Worm (Caenorhabditis elegans): ENCODE measurements around the gene F17C11.22.
A peak's percentile ranks its signal among the peaks of the same experiment; 100 is the strongest.

The F17C11.22 gene

DNA sequence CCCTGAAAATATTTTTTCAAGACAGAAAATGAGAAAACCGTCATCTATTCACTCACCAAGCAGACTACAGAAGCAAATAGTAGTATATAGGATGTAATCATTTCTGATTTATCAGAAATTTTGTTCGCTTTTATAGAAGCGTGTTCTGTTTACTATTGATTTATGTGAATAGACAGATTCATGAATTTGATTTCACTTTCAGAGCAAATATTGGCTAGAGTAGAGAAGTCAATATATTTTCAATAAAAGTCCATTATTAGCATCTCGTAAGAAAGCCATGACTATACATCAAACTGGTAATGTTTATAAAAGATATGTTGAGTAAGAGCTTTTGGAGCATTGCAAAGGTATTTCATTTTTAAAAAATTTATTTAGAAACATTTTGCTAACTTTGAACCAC, 38.8 kb downstream of the F17C11.22 start, which contains the start of gene scvp-1:
Gene scvp-1 (minus strand): TSS at position 101 of the 400 bp plus-strand sequence.
- TF ChIP-seq nhr-85 (tag) (no peak), swsn-7 (tag; optimal IDR thresholded peaks at IDR 0.05) (no peak), mdl-1 (tag; optimal IDR thresholded peaks at IDR 0.05) (no peak), unc-86 (tag; optimal IDR thresholded peaks at IDR 0.05) (no peak), ets-5 (GFP tag; IDR thresholded peaks at IDR 0.05) (no peak), ama-1 (optimal IDR thresholded peaks at IDR 0.05) (no peak), efl-1 (optimal IDR thresholded peaks at IDR 0.05) (no peak), efl-1 (GFP tag; optimal IDR thresholded peaks at IDR 0.05 in 1 of 2) (no peak), lin-35 (GFP tag; optimal IDR thresholded peaks at IDR 0.05) (no peak), sptf-1 (tag; optimal IDR thresholded peaks at IDR 0.05) (no peak), nhr-47 (tag; optimal IDR thresholded peaks at IDR 0.05) (no peak), fos-1 (tag; optimal IDR thresholded peaks at IDR 0.05) (no peak)

- TF ChIP-seq ceh-8 (GFP tag; optimal IDR thresholded peaks at IDR 0.05) (no peak), mdl-1 (tag; optimal IDR thresholded peaks at IDR 0.05) (no peak), nhr-12 (tag; optimal IDR thresholded peaks at IDR 0.05) (no peak), ets-5 (GFP tag; IDR thresholded peaks at IDR 0.05) (no peak), elt-2 (tag; optimal IDR thresholded peaks at IDR 0.05) (no peak), egl-27 (tag; optimal IDR thresholded peaks at IDR 0.05) (no peak), nhr-71 (tag; optimal IDR thresholded peaks at IDR 0.05) (peak; percentile 16), fkh-8 (tag; optimal IDR thresholded peaks at IDR 0.05) (peak; percentile 64), dpl-1 (GFP tag; optimal IDR thresholded peaks at IDR 0.05) (no peak), nhr-28 (tag; optimal IDR thresholded peaks at IDR 0.05) (no peak), mep-1 (tag; optimal IDR thresholded peaks at IDR 0.05) (no peak), pax-3 (tag; optimal IDR thresholded peaks at IDR 0.05) (peak; percentile 31), sox-4 (tag; optimal IDR thresholded peaks at IDR 0.05) (no peak), C34B4.2 (tag; optimal IDR thresholded peaks at IDR 0.05) (no peak), hlh-4 (tag; optimal IDR thresholded peaks at IDR 0.05) (no peak), swsn-7 (tag; optimal IDR thresholded peaks at IDR 0.05) (no peak), rnt-1 (tag; optimal IDR thresholded peaks at IDR 0.05) (no peak), zip-4 (GFP tag; optimal IDR thresholded peaks at IDR 0.05) (no peak), ceh-90 (tag; optimal IDR thresholded peaks at IDR 0.05) (no peak)
Observed at ce11 chrV:10929511-10929910, 40.5 kb downstream of the F17C11.22 start, which contains the start of gene F58B4.3. Gene F58B4.3, plus strand, starts transcription at chrV:10929811.

ce11 chrV:10925658-10926057, 44.3 kb downstream of the F17C11.22 start:
- TF ChIP-seq skn-1 (tag; optimal IDR thresholded peaks at IDR 0.05) (peak; percentile 53), lin-14 (GFP tag; optimal IDR thresholded peaks at IDR 0.05) (peak; percentile 6), elt-2 (tag; optimal IDR thresholded peaks at IDR 0.05) (no peak), nhr-20 (tag; optimal IDR thresholded peaks at IDR 0.05) (peak; percentile 22), nhr-71 (tag; optimal IDR thresholded peaks at IDR 0.05) (peak; percentile 57), efl-1 (optimal IDR thresholded peaks at IDR 0.05) (no peak), efl-1 (GFP tag; optimal IDR thresholded peaks at IDR 0.05 in 1 of 2) (peak in 1 of 2 experiments; percentile 15), zag-1 (tag; optimal IDR thresholded peaks at IDR 0.05) (no peak), Y116A8C.19 (tag; optimal IDR thresholded peaks at IDR 0.05; ENCODE audit: borderline replicate concordance) (no peak), fkh-8 (tag; optimal IDR thresholded peaks at IDR 0.05) (peak; percentile 68)

- TF ChIP-seq lin-35 (GFP tag; optimal IDR thresholded peaks at IDR 0.05): no peak
- no peak for TF ChIP-seq unc-62 (GFP tag; optimal IDR thresholded peaks at IDR 0.05)
- TF ChIP-seq sox-4 (tag; optimal IDR thresholded peaks at IDR 0.05): no peak
- no peak for TF ChIP-seq fkh-10 (GFP tag; optimal IDR thresholded peaks at IDR 0.05)
- TF ChIP-seq jun-1 (tag; optimal IDR thresholded peaks at IDR 0.05): no peak
- no peak for TF ChIP-seq hpl-2 (GFP tag; optimal IDR thresholded peaks at IDR 0.05)
- TF ChIP-seq unc-130 (tag; optimal IDR thresholded peaks at IDR 0.05): no peak
- no peak for TF ChIP-seq zag-1 (tag; optimal IDR thresholded peaks at IDR 0.05)
- TF ChIP-seq hlh-17 (GFP tag; optimal IDR thresholded peaks at IDR 0.05; ENCODE audit: borderline replicate concordance): no peak
- TF ChIP-seq fkh-8 (tag; optimal IDR thresholded peaks at IDR 0.05): peak; percentile 71
- TF ChIP-seq nhr-20 (tag; optimal IDR thresholded peaks at IDR 0.05): no peak
- TF ChIP-seq efl-1 (optimal IDR thresholded peaks at IDR 0.05): no peak
- no peak for TF ChIP-seq efl-1 (GFP tag; optimal IDR thresholded peaks at IDR 0.05 in 1 of 2)
- no peak for TF ChIP-seq dpl-1 (GFP tag; optimal IDR thresholded peaks at IDR 0.05)
- TF ChIP-seq alr-1 (tag; optimal IDR thresholded peaks at IDR 0.05; ENCODE audit: borderline replicate concordance): no peak
- no peak for TF ChIP-seq elt-2 (tag; optimal IDR thresholded peaks at IDR 0.05)
- TF ChIP-seq fos-1 (tag; optimal IDR thresholded peaks at IDR 0.05): no peak
- peak; percentile 12 for TF ChIP-seq nhr-71 (tag; optimal IDR thresholded peaks at IDR 0.05)
- TF ChIP-seq lin-14 (GFP tag; optimal IDR thresholded peaks at IDR 0.05): no peak
- TF ChIP-seq skn-1 (tag; optimal IDR thresholded peaks at IDR 0.05): no peak
- no peak for TF ChIP-seq irx-1 (tag; optimal IDR thresholded peaks at IDR 0.05)
- TF ChIP-seq pax-3 (tag; optimal IDR thresholded peaks at IDR 0.05): peak; percentile 17
- no peak for TF ChIP-seq ceh-63 (GFP tag; optimal IDR thresholded peaks at IDR 0.05)
- TF ChIP-seq lin-15B (tag; optimal IDR thresholded peaks at IDR 0.05): no peak
- TF ChIP-seq nhr-47 (tag; optimal IDR thresholded peaks at IDR 0.05): peak; percentile 20
- TF ChIP-seq mdl-1 (tag; optimal IDR thresholded peaks at IDR 0.05): no peak
Observed at ce11 chrV:10924731-10925130, 45.2 kb downstream of the F17C11.22 start, which contains the start of gene F58B4.6. Gene F58B4.6, plus strand, starts transcription at chrV:10925031.

Measured in whole organism, L1 larva.